Worm (Caenorhabditis elegans) whole organism, young adult: Measurements from ENCODE around the gene cyn-17.

ENCODE experiments used
- B0035.1 ChIP-seq: sonication (generic microtip); optimal IDR thresholded peaks from 2 replicates; lab custom pipeline; 2016; ENCODE audit warnings: missing genetic modification characterization, mild to moderate bottlenecking, missing compliant biosample characterization, missing genotype, missing genetic modification reagents
- B0261.1 ChIP-seq: sonication (generic microtip); optimal IDR thresholded peaks from 2 replicates; lab custom pipeline; 2016; ENCODE audit warnings: mild to moderate bottlenecking, missing genetic modification characterization, moderate library complexity, missing compliant biosample characterization
- B0336.3 ChIP-seq: fragments of 200-800 bp; sonication (Bioruptor generic); IDR thresholded peaks from 2 replicates; pipeline ENCODE4 v1.3.6; 2022; ENCODE audit warnings: missing genetic modification characterization, missing compliant biosample characterization
- D2030.7 ChIP-seq: fragments of 200-800 bp; sonication (Bioruptor generic); IDR thresholded peaks from 2 replicates; pipeline ENCODE4 v1.3.6; 2022; ENCODE audit warnings: missing genetic modification reagents, missing genetic modification characterization, missing compliant biosample characterization
- F23B12.7 ChIP-seq: sonication (generic microtip); optimal IDR thresholded peaks from 2 replicates; lab custom pipeline; 2017; ENCODE audit warnings: missing genetic modification characterization, mild to moderate bottlenecking, missing compliant biosample characterization, antibody characterized with exemption, moderate library complexity; ENCODE audit not compliant: insufficient read depth
- F55B11.4 ChIP-seq: sonication (generic microtip); optimal IDR thresholded peaks from 2 replicates; lab custom pipeline; 2016; ENCODE audit warnings: missing compliant biosample characterization, missing genetic modification characterization, borderline replicate concordance; ENCODE audit not compliant: insufficient read depth
- K11D2.4 ChIP-seq: fragments of 200-800 bp; sonication (Bioruptor generic); IDR thresholded peaks from 2 replicates; pipeline ENCODE4 v1.3.6; 2022; ENCODE audit warnings: missing genetic modification reagents, missing genetic modification characterization, missing compliant biosample characterization
- K12H6.12 ChIP-seq: fragments of 200-800 bp; sonication (Bioruptor generic); optimal IDR thresholded peaks from 2 replicates; lab custom pipeline; 2018; ENCODE audit warnings: mild to moderate bottlenecking, missing genetic modification characterization, missing compliant biosample characterization
- T07F8.4 ChIP-seq: sonication (generic microtip); optimal IDR thresholded peaks from 2 replicates; lab custom pipeline; 2016; ENCODE audit warnings: mild to moderate bottlenecking, missing genetic modification characterization, moderate library complexity, missing compliant biosample characterization
- Y79H2A.3 ChIP-seq: fragments of 200-800 bp; sonication (Bioruptor generic); conservative IDR thresholded peaks from 2 replicates; pipeline ENCODE4 v1.3.6; 2022; ENCODE audit warnings: missing genetic modification reagents, missing genetic modification characterization, missing compliant biosample characterization
- ZK185.1 ChIP-seq: sonication (generic microtip); optimal IDR thresholded peaks from 2 replicates; lab custom pipeline; 2016; ENCODE audit warnings: mild to moderate bottlenecking, missing genetic modification characterization, missing compliant biosample characterization; ENCODE audit not compliant: poor library complexity, severe bottlenecking
- atf-7 ChIP-seq: sonication (generic microtip); optimal IDR thresholded peaks from 2 replicates; lab custom pipeline; 2017; ENCODE audit warnings: mild to moderate bottlenecking, missing genetic modification characterization, missing compliant biosample characterization
- athp-1 ChIP-seq: sonication (generic microtip); optimal IDR thresholded peaks from 2 replicates; lab custom pipeline; 2017; ENCODE audit warnings: mild to moderate bottlenecking, missing genetic modification characterization, missing compliant biosample characterization
- bed-2 ChIP-seq: fragments of 200-800 bp; sonication (Bioruptor generic); IDR thresholded peaks from 2 replicates; pipeline ENCODE4 v1.3.6; 2022; ENCODE audit warnings: missing genetic modification reagents, missing genetic modification characterization, missing compliant biosample characterization
- ceh-58 ChIP-seq: fragments of 200-800 bp; sonication (Bioruptor generic); IDR thresholded peaks from 2 replicates; pipeline ENCODE4 v1.3.6; 2022; ENCODE audit warnings: missing genetic modification characterization, missing compliant biosample characterization
- dpff-1 ChIP-seq: sonication (generic microtip); optimal IDR thresholded peaks from 2 replicates; lab custom pipeline; 2017; ENCODE audit warnings: mild to moderate bottlenecking, missing genetic modification characterization, missing compliant biosample characterization
- egrh-3 ChIP-seq: fragments of 200-800 bp; sonication (Bioruptor generic); IDR thresholded peaks from 2 replicates; pipeline ENCODE4 v1.3.6; 2022; ENCODE audit warnings: missing genetic modification reagents, missing genetic modification characterization, missing compliant biosample characterization
- him-1 ChIP-seq: sonication (generic microtip); optimal IDR thresholded peaks from 2 replicates; lab custom pipeline; 2016; ENCODE audit warnings: missing genotype, missing genetic modification reagents, missing genetic modification characterization, missing compliant biosample characterization
- hlh-26 ChIP-seq: fragments of 200-800 bp; sonication (Bioruptor generic); conservative IDR thresholded peaks from 2 replicates; pipeline ENCODE4 v1.3.6; 2022; ENCODE audit warnings: missing genetic modification reagents, missing genetic modification characterization, missing compliant biosample characterization
- hrde-1 ChIP-seq: sonication (generic microtip); optimal IDR thresholded peaks from 2 replicates; lab custom pipeline; 2016; ENCODE audit warnings: missing genetic modification characterization, mild to moderate bottlenecking, missing compliant biosample characterization, moderate library complexity, missing genotype, missing genetic modification reagents, borderline replicate concordance
- let-526 ChIP-seq: fragments of 200-800 bp; sonication (Bioruptor generic); IDR thresholded peaks from 2 replicates; pipeline ENCODE4 v1.3.6; 2022; ENCODE audit warnings: missing genetic modification reagents, missing genetic modification characterization, missing compliant biosample characterization
- let-607 ChIP-seq, 2 experiments: fragments of 200-800 bp in 1 of 2; sonication (Bioruptor generic) in 1 of 2; sonication (generic microtip) in 1 of 2; optimal IDR thresholded peaks; 2 replicates each; lab custom pipeline; 2016 to 2018; ENCODE audit warnings: mild to moderate bottlenecking in 2 of 2, missing compliant biosample characterization in 2 of 2, missing genetic modification characterization in 2 of 2, moderate library complexity in 2 of 2, missing genotype in 1 of 2
- lin-35 ChIP-seq, 3 experiments: fragments of 150-350 bp in 2 of 3; sonication (generic microtip) in 1 of 3; optimal IDR thresholded peaks; 2 replicates each; lab custom pipeline; 2014 to 2018; ENCODE audit warnings: missing biosample characterization in 3 of 3, missing genetic modification characterization in 3 of 3, missing genetic modification reagents in 3 of 3
- lin-40 ChIP-seq: sonication (generic microtip); optimal IDR thresholded peaks from 2 replicates; lab custom pipeline; 2016; ENCODE audit warnings: missing genetic modification characterization, mild to moderate bottlenecking, missing compliant biosample characterization, missing genotype, missing genetic modification reagents
- lir-1 ChIP-seq: fragments of 200-800 bp; sonication (Bioruptor generic); conservative IDR thresholded peaks from 2 replicates; pipeline ENCODE4 v1.3.6; 2022; ENCODE audit warnings: missing genetic modification reagents, missing genetic modification characterization, missing compliant biosample characterization
- mcd-1 ChIP-seq: fragments of 200-800 bp; sonication (Bioruptor generic); IDR thresholded peaks from 2 replicates; pipeline ENCODE4 v1.3.6; 2022; ENCODE audit warnings: missing genetic modification reagents, missing genetic modification characterization, missing compliant biosample characterization
- mel-28 ChIP-seq: sonication (generic microtip); optimal IDR thresholded peaks from 2 replicates; lab custom pipeline; 2016; ENCODE audit warnings: borderline replicate concordance, mild to moderate bottlenecking, missing genetic modification characterization, missing compliant biosample characterization
- mes-4 ChIP-seq: sonication (generic microtip); optimal IDR thresholded peaks from 2 replicates; lab custom pipeline; 2016; ENCODE audit warnings: missing genotype, missing genetic modification characterization, missing compliant biosample characterization
- nhr-179 ChIP-seq: sonication (generic microtip); optimal IDR thresholded peaks from 2 replicates; lab custom pipeline; 2016; ENCODE audit warnings: mild to moderate bottlenecking, missing genetic modification characterization, missing compliant biosample characterization
- nhr-90 ChIP-seq: sonication (generic microtip); optimal IDR thresholded peaks from 2 replicates; lab custom pipeline; 2016; ENCODE audit warnings: missing genotype, mild to moderate bottlenecking, missing genetic modification characterization, missing compliant biosample characterization
- pbrm-1 ChIP-seq: fragments of 200-800 bp; sonication (Bioruptor generic); IDR thresholded peaks from 2 replicates; pipeline ENCODE4 v1.3.6; 2022; ENCODE audit warnings: missing genetic modification reagents, missing genetic modification characterization, missing compliant biosample characterization
- rpc-1 ChIP-seq, 2 experiments: fragments of 150-350 bp in 1 of 2; sonication (generic microtip) in 1 of 2; optimal IDR thresholded peaks; 2 replicates each; lab custom pipeline; 2014 to 2018; ENCODE audit warnings: missing biosample characterization in 1 of 2, missing genetic modification characterization in 1 of 2, missing genetic modification reagents in 1 of 2, missing genotype in 1 of 2
- sdz-38 ChIP-seq: sonication (generic microtip); optimal IDR thresholded peaks from 2 replicates; lab custom pipeline; 2016; ENCODE audit warnings: missing genotype, missing genetic modification characterization, missing compliant biosample characterization
- sea-2 ChIP-seq: fragments of 200-800 bp; sonication (Bioruptor generic); IDR thresholded peaks from 2 replicates; pipeline ENCODE4 v1.3.6; 2022; ENCODE audit warnings: missing genetic modification characterization, missing compliant biosample characterization
- snpc-1.3 ChIP-seq: sonication (generic microtip); optimal IDR thresholded peaks from 2 replicates; lab custom pipeline; 2017; ENCODE audit warnings: missing genetic modification characterization, mild to moderate bottlenecking, missing compliant biosample characterization, antibody characterized with exemption, moderate library complexity, missing genotype, missing genetic modification reagents; ENCODE audit not compliant: insufficient read depth
- tlf-1 ChIP-seq: fragments of 200-800 bp; sonication (Bioruptor generic); optimal IDR thresholded peaks from 2 replicates; lab custom pipeline; 2018; ENCODE audit warnings: mild to moderate bottlenecking, missing genetic modification characterization, missing compliant biosample characterization
- unc-62 ChIP-seq: fragments of 150-350 bp; optimal IDR thresholded peaks from 2 replicates; lab custom pipeline; 2014; ENCODE audit warnings: missing biosample characterization, missing genetic modification reagents, missing genetic modification characterization
- zfh-2 ChIP-seq: fragments of 200-800 bp; sonication (Bioruptor generic); conservative IDR thresholded peaks from 2 replicates; pipeline ENCODE4 v1.3.6; 2022; ENCODE audit warnings: missing genetic modification reagents, missing genetic modification characterization, missing compliant biosample characterization
- zim-3 ChIP-seq: sonication (generic microtip); optimal IDR thresholded peaks from 2 replicates; lab custom pipeline; 2017; ENCODE audit warnings: mild to moderate bottlenecking, missing genetic modification characterization, moderate library complexity, missing compliant biosample characterization
- ztf-18 ChIP-seq: sonication (generic microtip); optimal IDR thresholded peaks from 2 replicates; lab custom pipeline; 2016; ENCODE audit warnings: missing genotype, mild to moderate bottlenecking, missing genetic modification characterization, missing compliant biosample characterization
- ztf-22 ChIP-seq: fragments of 200-800 bp; sonication (Bioruptor generic); optimal IDR thresholded peaks from 2 replicates; lab custom pipeline; 2018; ENCODE audit warnings: mild to moderate bottlenecking, missing genetic modification characterization, moderate library complexity, missing compliant biosample characterization
- ztf-25 ChIP-seq: fragments of 200-800 bp; sonication (Bioruptor generic); IDR thresholded peaks from 2 replicates; pipeline ENCODE4 v1.3.6; 2022; ENCODE audit warnings: missing genetic modification reagents, missing genetic modification characterization, missing compliant biosample characterization
- ztf-3 ChIP-seq: fragments of 200-800 bp; sonication (Bioruptor generic); optimal IDR thresholded peaks from 2 replicates; lab custom pipeline; 2018; ENCODE audit warnings: mild to moderate bottlenecking, missing genetic modification characterization, missing compliant biosample characterization

cyn-17 gene

ce11 chrV:5843415-5844337 is 44.2 kb downstream of the cyn-17 start (continued):
- TF ChIP-seq B0261.1 (tag; lab: Kevin White, UChicago) (no peak), nhr-90 (tag; lab: Kevin White, UChicago) (no peak), Y79H2A.3 (peak; percentile 38; the same call in 1 of the 2 replicates), bed-2 (GFP tag; lab: Robert Waterston, UW) (no peak), mcd-1 (GFP tag; lab: Robert Waterston, UW) (peak; percentile 17; the same call in 1 of the 2 replicates), mel-28 (tag; lab: Kevin White, UChicago) (no peak), hlh-26 (GFP tag; lab: Robert Waterston, UW) (no peak), sdz-38 (tag; lab: Kevin White, UChicago) (no peak), rpc-1 (optimal IDR thresholded peaks at IDR 0.05; lab: Kevin White, UChicago) (no peak), rpc-1 (tag; optimal IDR thresholded peaks at IDR 0.05; lab: Kevin White, UChicago) (no peak), lin-35 (GFP tag; optimal IDR thresholded peaks at IDR 0.05; lab: Kevin White, UChicago) (peak in 1 of 3 experiments; percentile 4), D2030.7 (GFP tag; lab: Robert Waterston, UW) (no peak), atf-7 (tag; lab: Kevin White, UChicago) (no peak), K12H6.12 (tag; lab: Kevin White, UChicago) (no peak), F23B12.7 (peak; percentile 31), him-1 (tag; lab: Kevin White, UChicago) (no peak)

DNA sequence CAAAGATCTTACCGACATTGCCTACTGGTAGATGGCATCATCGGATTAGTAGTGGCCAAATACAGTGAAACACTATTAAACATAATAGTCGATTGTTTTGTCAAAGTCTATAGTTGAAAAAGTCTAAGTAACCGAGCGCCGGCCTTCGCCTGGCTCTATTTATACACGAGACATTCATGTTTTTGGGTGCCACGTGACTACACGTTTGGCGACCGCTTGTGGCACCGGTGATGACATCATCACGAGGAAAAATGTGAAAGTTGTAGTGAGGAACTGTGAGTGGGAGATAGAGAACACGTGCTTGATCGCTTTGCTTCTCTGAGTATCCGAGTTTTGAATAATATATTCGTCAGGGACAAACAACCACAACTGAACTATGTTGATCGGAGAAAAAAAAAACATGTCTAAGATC is 44.9 kb downstream of the cyn-17 start:
- no peak for TF ChIP-seq snpc-1.3
- TF ChIP-seq tlf-1 (GFP tag; lab: Kevin White, UChicago): peak; percentile 25
- TF ChIP-seq zfh-2 (GFP tag; lab: Robert Waterston, UW): no peak
- TF ChIP-seq B0261.1 (tag; lab: Kevin White, UChicago): no peak
- no peak for TF ChIP-seq ztf-25 (GFP tag; lab: Robert Waterston, UW)
- no peak for TF ChIP-seq B0035.1 (tag; lab: Kevin White, UChicago)
- no peak for TF ChIP-seq ZK185.1
- peak; percentile 82 for TF ChIP-seq K11D2.4 (GFP tag; lab: Robert Waterston, UW)
- TF ChIP-seq B0336.3 (GFP tag; lab: Robert Waterston, UW): no peak
- no peak for TF ChIP-seq athp-1 (tag; lab: Kevin White, UChicago)
- TF ChIP-seq egrh-3: no peak
- TF ChIP-seq ceh-58 (GFP tag; lab: Robert Waterston, UW): no peak
- TF ChIP-seq nhr-179 (tag; lab: Kevin White, UChicago): no peak
- TF ChIP-seq ztf-3: no peak
- no peak for TF ChIP-seq mes-4 (tag; lab: Kevin White, UChicago)
- TF ChIP-seq zim-3 (tag; lab: Kevin White, UChicago): no peak
- TF ChIP-seq unc-62 (GFP tag; lab: Kevin White, UChicago): no peak
- TF ChIP-seq T07F8.4 (tag; lab: Kevin White, UChicago): no peak
- no peak for TF ChIP-seq hrde-1
- TF ChIP-seq ztf-18 (tag; lab: Kevin White, UChicago): no peak
- peak; percentile 74 for TF ChIP-seq lin-40 (tag; lab: Kevin White, UChicago)
- TF ChIP-seq dpff-1 (tag; lab: Kevin White, UChicago): peak; percentile 12
- 0 out of 2 replicates have a peak, but pooled peaks have one; percentile 23 for TF ChIP-seq lir-1 (GFP tag; lab: Robert Waterston, UW)
- no peak for TF ChIP-seq ztf-22
- TF ChIP-seq hlh-26 (GFP tag; lab: Robert Waterston, UW): no peak
- peak; percentile 67; the same call in 1 of the 2 replicates for TF ChIP-seq let-526
- TF ChIP-seq sea-2 (GFP tag; lab: Robert Waterston, UW): 0 out of 2 replicates have a peak, but pooled peaks have one; percentile 38
- TF ChIP-seq let-607 (tag; optimal IDR thresholded peaks at IDR 0.05; lab: Kevin White, UChicago): peak in 1 of 2 experiments; percentile 15
- TF ChIP-seq pbrm-1 (GFP tag; lab: Robert Waterston, UW): 0 out of 2 replicates have a peak, but pooled peaks have one; percentile 48
- no peak for TF ChIP-seq lin-35 (GFP tag; optimal IDR thresholded peaks at IDR 0.05; lab: Kevin White, UChicago)
- TF ChIP-seq F55B11.4 (tag; lab: Kevin White, UChicago): no peak
